Worm (Caenorhabditis elegans): ENCODE results near the gene vkmt-1.

The vkmt-1 gene

DNA sequence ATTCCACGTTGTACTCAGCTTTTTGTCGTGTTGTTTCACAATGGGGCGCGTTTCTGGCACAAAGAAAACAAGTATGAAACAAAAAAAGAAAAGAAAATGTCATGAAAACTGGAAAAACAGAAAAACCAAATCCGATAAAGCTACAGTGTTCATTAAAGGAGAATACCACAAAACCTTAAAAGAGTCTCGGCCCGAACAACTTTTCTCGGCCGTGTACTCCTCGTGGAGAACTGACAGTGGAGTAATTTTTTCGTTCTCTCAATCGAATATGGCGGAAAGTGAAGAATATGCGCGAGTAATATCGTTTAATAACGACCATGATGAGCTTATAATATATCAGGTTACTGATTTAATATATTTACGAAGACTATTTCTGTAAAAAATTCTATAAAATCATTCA is at the start of gene vkmt-1, which contains the start of gene tag-335:
vkmt-1 (plus strand) TSS at position 219 of the 400 bp plus-strand sequence.
tag-335 (minus strand) TSS at position 88 of the 400 bp plus-strand sequence.
- TF ChIP-seq ama-1 (optimal IDR thresholded peaks at IDR 0.05) (no peak), lsy-2 (tag; optimal IDR thresholded peaks at IDR 0.05) (peak in 1 of 2 experiments; percentile 68), egl-27 (tag; optimal IDR thresholded peaks at IDR 0.05) (no peak), nhr-25 (tag; optimal IDR thresholded peaks at IDR 0.05) (no peak), sma-3 (GFP tag; optimal IDR thresholded peaks at IDR 0.05) (no peak), Y55F3AM.14 (GFP tag; optimal IDR thresholded peaks at IDR 0.05) (no peak), gmeb-1 (tag; optimal IDR thresholded peaks at IDR 0.05) (no peak), fos-1 (tag; optimal IDR thresholded peaks at IDR 0.05) (no peak), mbf-1 (tag; optimal IDR thresholded peaks at IDR 0.05) (no peak), crh-2 (tag; optimal IDR thresholded peaks at IDR 0.05) (peak; percentile 18), mab-5 (tag; optimal IDR thresholded peaks at IDR 0.05) (no peak), ZK546.5 (tag; optimal IDR thresholded peaks at IDR 0.05) (no peak), peb-1 (tag; optimal IDR thresholded peaks at IDR 0.05) (no peak), unc-39 (tag; optimal IDR thresholded peaks at IDR 0.05) (no peak), ceh-82 (tag; optimal IDR thresholded peaks at IDR 0.05) (no peak), nhr-21 (tag; optimal IDR thresholded peaks at IDR 0.05) (no peak), ztf-4 (tag; optimal IDR thresholded peaks at IDR 0.05) (no peak), lin-13 (GFP tag; optimal IDR thresholded peaks at IDR 0.05) (no peak), nhr-10 (tag; optimal IDR thresholded peaks at IDR 0.05) (no peak), mdl-1 (tag; optimal IDR thresholded peaks at IDR 0.05) (no peak), nhr-77 (tag; optimal IDR thresholded peaks at IDR 0.05) (no peak), sem-4 (tag; optimal IDR thresholded peaks at IDR 0.05) (no peak), nhr-129 (tag; optimal IDR thresholded peaks at IDR 0.05) (peak; percentile 63), R02D3.7 (tag; optimal IDR thresholded peaks at IDR 0.05) (no peak), nhr-23 (tag; optimal IDR thresholded peaks at IDR 0.05) (no peak), zag-1 (tag; optimal IDR thresholded peaks at IDR 0.05) (no peak)

ce11 chrIV:12229679-12230078 is 48.8 kb upstream of the vkmt-1 start, which contains the start of gene sre-18:
Gene sre-18, minus strand, starts transcription at chrIV:12229779.
- TF ChIP-seq mab-5 (tag; optimal IDR thresholded peaks at IDR 0.05): no peak
- TF ChIP-seq sma-9 (GFP tag; optimal IDR thresholded peaks at IDR 0.05): no peak
- TF ChIP-seq sma-9 (tag; optimal IDR thresholded peaks at IDR 0.05): no peak
- no peak for TF ChIP-seq sem-4 (tag; optimal IDR thresholded peaks at IDR 0.05)
- TF ChIP-seq crh-2 (tag; optimal IDR thresholded peaks at IDR 0.05): no peak
- TF ChIP-seq gmeb-1 (tag; optimal IDR thresholded peaks at IDR 0.05): no peak
- TF ChIP-seq sma-3 (GFP tag; optimal IDR thresholded peaks at IDR 0.05): no peak
- TF ChIP-seq nhr-25 (tag; optimal IDR thresholded peaks at IDR 0.05): no peak
- TF ChIP-seq ceh-82 (tag; optimal IDR thresholded peaks at IDR 0.05): no peak
- no peak for TF ChIP-seq dmd-4 (tag; optimal IDR thresholded peaks at IDR 0.05)
- no peak for TF ChIP-seq ama-1 (optimal IDR thresholded peaks at IDR 0.05)
- TF ChIP-seq unc-39 (tag; optimal IDR thresholded peaks at IDR 0.05): no peak
- TF ChIP-seq nhr-10 (tag; optimal IDR thresholded peaks at IDR 0.05): no peak
- no peak for TF ChIP-seq nhr-6 (tag; optimal IDR thresholded peaks at IDR 0.05)
- no peak for TF ChIP-seq egl-27 (tag; optimal IDR thresholded peaks at IDR 0.05)
- no peak for TF ChIP-seq lin-13 (GFP tag; optimal IDR thresholded peaks at IDR 0.05)
- no peak for TF ChIP-seq lin-39 (tag; optimal IDR thresholded peaks at IDR 0.05)
- TF ChIP-seq Y55F3AM.14 (GFP tag; optimal IDR thresholded peaks at IDR 0.05): no peak
- no peak for TF ChIP-seq ztf-4 (tag; optimal IDR thresholded peaks at IDR 0.05)
- no peak for TF ChIP-seq fos-1 (tag; optimal IDR thresholded peaks at IDR 0.05)

- TF ChIP-seq fos-1 (tag; optimal IDR thresholded peaks at IDR 0.05) (no peak), aly-2 (tag; optimal IDR thresholded peaks at IDR 0.05) (no peak), blmp-1 (tag; optimal IDR thresholded peaks at IDR 0.05; ENCODE audit: insufficient read depth) (no peak), unc-39 (tag; optimal IDR thresholded peaks at IDR 0.05) (no peak), lsy-2 (tag; optimal IDR thresholded peaks at IDR 0.05) (no peak), nhr-12 (tag; optimal IDR thresholded peaks at IDR 0.05) (no peak), lin-13 (GFP tag; optimal IDR thresholded peaks at IDR 0.05) (no peak), skn-1 (tag; optimal IDR thresholded peaks at IDR 0.05) (no peak), zag-1 (tag; optimal IDR thresholded peaks at IDR 0.05) (no peak), crh-2 (tag; optimal IDR thresholded peaks at IDR 0.05) (no peak), Y55F3AM.14 (GFP tag; optimal IDR thresholded peaks at IDR 0.05) (no peak), ceh-82 (tag; optimal IDR thresholded peaks at IDR 0.05) (no peak), ztf-1 (GFP tag; conservative IDR thresholded peaks at IDR 0.05) (no peak), lin-11 (tag; optimal IDR thresholded peaks at IDR 0.05) (no peak), peb-1 (tag; optimal IDR thresholded peaks at IDR 0.05) (no peak), mab-5 (tag; optimal IDR thresholded peaks at IDR 0.05) (no peak), F13H6.1 (tag; optimal IDR thresholded peaks at IDR 0.05) (no peak), unc-62 (GFP tag; optimal IDR thresholded peaks at IDR 0.05) (no peak)
Measured at ce11 chrIV:12236011-12236410, 42.5 kb upstream of the vkmt-1 start, which contains the start of gene sre-16. Gene sre-16, minus strand, starts transcription at chrIV:12236111.
